Fruit fly (Drosophila melanogaster): ENCODE results near the gene CG10700.

- TF ChIP-seq Dll (optimal IDR thresholded peaks at IDR 0.05) (no peak), pan (optimal IDR thresholded peaks at IDR 0.05) (no peak), psq (optimal IDR thresholded peaks at IDR 0.05) (no peak)
Measured at dm6 chr2L:19101744-19102143, 22.9 kb upstream of the CG10700 start, which contains the start of the genes CG17344 and CG43731.

All from whole organism.